Fruit fly (Drosophila melanogaster) whole organism, wandering third instar larva: Measurements from ENCODE around the gene CG3597.

Experiments
- Abd-B ChIP-seq: fragments of >200 bp; optimal IDR thresholded peaks from 2 replicates; lab custom pipeline; 2017; ENCODE audit warnings: missing biosample characterization, missing genetic modification characterization
- CG32264 ChIP-seq: fragments of 200-800 bp; sonication (Bioruptor generic); optimal IDR thresholded peaks from 2 replicates; lab custom pipeline; 2016; ENCODE audit warnings: missing biosample characterization, missing genetic modification characterization
- CG9705 ChIP-seq: fragments of 200-800 bp; sonication (Bioruptor generic); optimal IDR thresholded peaks from 2 replicates; lab custom pipeline; 2018; ENCODE audit warnings: missing biosample characterization, mild to moderate bottlenecking, missing genetic modification characterization
- CrebA ChIP-seq: fragments of 200-800 bp; sonication (Bioruptor generic); optimal IDR thresholded peaks from 2 replicates; lab custom pipeline; 2016; ENCODE audit warnings: missing biosample characterization, mild to moderate bottlenecking, missing genetic modification characterization, borderline replicate concordance
- Dfd ChIP-seq: fragments of >200 bp; optimal IDR thresholded peaks from 2 replicates; lab custom pipeline; 2017; ENCODE audit warnings: missing biosample characterization, missing genetic modification characterization
- Dif ChIP-seq: fragments of 200-275, 200-300 bp; sonication (Bioruptor generic); optimal IDR thresholded peaks from 2 replicates; lab custom pipeline; 2018; ENCODE audit warnings: missing biosample characterization, missing genetic modification characterization; ENCODE audit not compliant: partially characterized antibody
- GATAd ChIP-seq: sonication (Bioruptor generic); optimal IDR thresholded peaks from 2 replicates; lab custom pipeline; 2016; ENCODE audit warnings: missing biosample characterization, missing genetic modification characterization
- HLH106 ChIP-seq: fragments of 200-800 bp; optimal IDR thresholded peaks from 3 replicates; lab custom pipeline; 2019; ENCODE audit warnings: missing biosample characterization, mild to moderate bottlenecking, missing genetic modification characterization, moderate library complexity
- Hnf4 ChIP-seq: fragments of 200-800 bp; sonication (Bioruptor generic); optimal IDR thresholded peaks from 2 replicates; lab custom pipeline; 2016; ENCODE audit warnings: missing biosample characterization, mild to moderate bottlenecking, missing genetic modification characterization
- Hr83 ChIP-seq: fragments of 200-300 bp; sonication (Bioruptor generic); optimal IDR thresholded peaks from 2 replicates; lab custom pipeline; 2016; ENCODE audit warnings: missing biosample characterization, mild to moderate bottlenecking, missing genetic modification characterization, moderate library complexity; ENCODE audit not compliant: poor library complexity, severe bottlenecking
- Jra ChIP-seq: sonication (Bioruptor generic); optimal IDR thresholded peaks from 2 replicates; lab custom pipeline; 2016; ENCODE audit warnings: missing biosample characterization, missing genetic modification characterization
- Myc ChIP-seq: fragments of >200 bp; optimal IDR thresholded peaks from 2 replicates; lab custom pipeline; 2017
- N ChIP-seq: fragments of >200 bp; optimal IDR thresholded peaks from 2 replicates; lab custom pipeline; 2018; ENCODE audit warnings: missing biosample characterization, missing external identifiers, missing genetic modification characterization
- OdsH ChIP-seq: fragments of 200-800 bp; sonication (Bioruptor generic); optimal IDR thresholded peaks from 2 replicates; lab custom pipeline; 2016; ENCODE audit warnings: missing biosample characterization, mild to moderate bottlenecking, missing genetic modification characterization
- Rel ChIP-seq, 2 experiments: fragments of 200-800 bp; sonication (Bioruptor generic) in 1 of 2; optimal IDR thresholded peaks; 2 replicates in 1 of 2; 3 replicates in 1 of 2; lab custom pipeline; 2016 to 2019; ENCODE audit warnings: mild to moderate bottlenecking in 2 of 2, missing biosample characterization in 2 of 2, missing genetic modification characterization in 2 of 2, moderate library complexity in 1 of 2
- Sp1 ChIP-seq: fragments of 200-800 bp; sonication (Bioruptor generic); optimal IDR thresholded peaks from 3 replicates; lab custom pipeline; 2019; ENCODE audit warnings: missing biosample characterization, mild to moderate bottlenecking, missing genetic modification characterization, moderate library complexity
- Vsx2 ChIP-seq: fragments of 200-300, 225-300 bp; sonication (Bioruptor generic); optimal IDR thresholded peaks from 2 replicates; lab custom pipeline; 2018; ENCODE audit warnings: missing biosample characterization, missing genetic modification characterization; ENCODE audit not compliant: partially characterized antibody
- br ChIP-seq: fragments of 200-800 bp; sonication (Bioruptor generic); optimal IDR thresholded peaks from 2 replicates; lab custom pipeline; 2016; ENCODE audit warnings: missing biosample characterization, missing genetic modification characterization
- brk ChIP-seq: fragments of 200-800 bp; sonication (Bioruptor generic); optimal IDR thresholded peaks from 2 replicates; lab custom pipeline; 2016; ENCODE audit warnings: missing biosample characterization, mild to moderate bottlenecking, missing genetic modification characterization
- dl ChIP-seq, 2 experiments: fragments of 175-275, 200-275 bp in 1 of 2; fragments of 200-275 bp in 1 of 2; sonication (Bioruptor generic); optimal IDR thresholded peaks; lab custom pipeline; 2018; ENCODE audit warnings: mild to moderate bottlenecking in 2 of 2, missing biosample characterization in 2 of 2, missing genetic modification characterization in 2 of 2, moderate library complexity in 2 of 2; ENCODE audit not compliant: partially characterized antibody in 2 of 2, insufficient read depth in 1 of 2
- dmrt93B ChIP-seq: fragments of 200-800 bp; sonication (Bioruptor generic); optimal IDR thresholded peaks from 2 replicates; lab custom pipeline; 2018; ENCODE audit warnings: missing biosample characterization, mild to moderate bottlenecking, missing genetic modification characterization
- ey ChIP-seq: fragments of 200-800 bp; sonication (Bioruptor generic); optimal IDR thresholded peaks from 2 replicates; lab custom pipeline; 2016; ENCODE audit warnings: missing biosample characterization, missing genetic modification characterization
- foxo ChIP-seq, 2 experiments: fragments of 200-800 bp; sonication (Bioruptor generic); optimal IDR thresholded peaks; 2 replicates in 1 of 2; 3 replicates in 1 of 2; lab custom pipeline; 2016 to 2017; ENCODE audit warnings: missing biosample characterization in 2 of 2, missing genetic modification characterization in 2 of 2
- fru ChIP-seq: fragments of 200-800 bp; sonication (Bioruptor generic); optimal IDR thresholded peaks from 3 replicates; lab custom pipeline; 2016; ENCODE audit warnings: missing biosample characterization, mild to moderate bottlenecking, missing genetic modification characterization
- h ChIP-seq: fragments of 200-800 bp; sonication (Bioruptor generic); optimal IDR thresholded peaks from 3 replicates; lab custom pipeline; 2016; ENCODE audit warnings: missing biosample characterization, mild to moderate bottlenecking, missing genetic modification characterization
- jim ChIP-seq: fragments of 175-275, 200-325 bp; sonication (Bioruptor generic); optimal IDR thresholded peaks from 2 replicates; lab custom pipeline; 2016; ENCODE audit warnings: missing biosample characterization, mild to moderate bottlenecking, missing genetic modification characterization
- lola ChIP-seq: fragments of >200 bp; optimal IDR thresholded peaks from 2 replicates; lab custom pipeline; 2017; ENCODE audit warnings: missing biosample characterization, missing genetic modification characterization
- pan ChIP-seq: fragments of >200 bp; optimal IDR thresholded peaks from 2 replicates; lab custom pipeline; 2017
- psq ChIP-seq: fragments of 200-800 bp; sonication (Bioruptor generic); optimal IDR thresholded peaks from 3 replicates; lab custom pipeline; 2017; ENCODE audit warnings: missing biosample characterization, mild to moderate bottlenecking, missing genetic modification characterization, moderate library complexity
- rgr ChIP-seq: fragments of 200-800 bp; sonication (Bioruptor generic); optimal IDR thresholded peaks from 3 replicates; lab custom pipeline; 2016; ENCODE audit warnings: missing biosample characterization, mild to moderate bottlenecking, missing genetic modification characterization
- sage ChIP-seq: fragments of 200-800 bp; sonication (Bioruptor generic); optimal IDR thresholded peaks from 2 replicates; lab custom pipeline; 2016; ENCODE audit warnings: missing biosample characterization, mild to moderate bottlenecking, missing genetic modification characterization
- sv ChIP-seq: fragments of 200-800 bp; sonication (Bioruptor generic); optimal IDR thresholded peaks from 3 replicates; lab custom pipeline; 2016; ENCODE audit warnings: missing biosample characterization, missing genetic modification characterization
- tai ChIP-seq: sonication (Bioruptor generic); optimal IDR thresholded peaks from 2 replicates; lab custom pipeline; 2016; ENCODE audit warnings: missing biosample characterization, missing genetic modification characterization
- usp ChIP-seq: fragments of >200 bp; optimal IDR thresholded peaks from 2 replicates; lab custom pipeline; 2017; ENCODE audit warnings: missing biosample characterization, missing genetic modification characterization
- woc ChIP-seq: sonication (Bioruptor generic); optimal IDR thresholded peaks from 2 replicates; lab custom pipeline; 2016; ENCODE audit warnings: missing biosample characterization, mild to moderate bottlenecking, missing genetic modification characterization

CG3597 gene

dm6 chr2L:2363626-2364147 is 7.6 kb downstream of the CG3597 start (continued):
- TF ChIP-seq sv (GFP tag; lab: Kevin White, UChicago), result peak; percentile 85
- TF ChIP-seq GATAd (GFP tag; lab: Kevin White, UChicago), result no peak
- TF ChIP-seq tai (GFP tag; lab: Kevin White, UChicago), result no peak
- peak; percentile 93 for TF ChIP-seq fru (GFP tag; lab: Kevin White, UChicago)
- TF ChIP-seq lola, result no peak
- no peak for TF ChIP-seq N (GFP tag; lab: Kevin White, UChicago)
- peak in 1 of 2 experiments; percentile 95 for TF ChIP-seq foxo (GFP tag; optimal IDR thresholded peaks at IDR 0.05; lab: Kevin White, UChicago)
- peak; percentile 91 for TF ChIP-seq ey (GFP tag; lab: Kevin White, UChicago)
- TF ChIP-seq Dif (GFP tag; lab: Kevin White, UChicago), result no peak
- no peak for TF ChIP-seq Vsx2 (GFP tag; lab: Kevin White, UChicago)
- TF ChIP-seq rgr (GFP tag; lab: Kevin White, UChicago), result peak; percentile 96

- no peak for TF ChIP-seq foxo (GFP tag; optimal IDR thresholded peaks at IDR 0.05; lab: Kevin White, UChicago)
- TF ChIP-seq CG32264 (GFP tag; lab: Kevin White, UChicago), result no peak
- peak; percentile 29 for TF ChIP-seq h (GFP tag; lab: Kevin White, UChicago)
- TF ChIP-seq usp (GFP tag; lab: Kevin White, UChicago), result no peak
- peak; percentile 86 for TF ChIP-seq Hnf4 (GFP tag; lab: Kevin White, UChicago)
- TF ChIP-seq Vsx2 (GFP tag; lab: Kevin White, UChicago), result no peak
- TF ChIP-seq dmrt93B, result no peak
- no peak for TF ChIP-seq Rel (GFP tag; optimal IDR thresholded peaks at IDR 0.05; lab: Kevin White, UChicago)
- peak; percentile 36 for TF ChIP-seq Rel (tag; optimal IDR thresholded peaks at IDR 0.05; lab: Kevin White, UChicago)
- TF ChIP-seq Sp1, result no peak
- TF ChIP-seq woc, result no peak
- no peak for TF ChIP-seq OdsH (GFP tag; lab: Kevin White, UChicago)
- TF ChIP-seq Jra (GFP tag; lab: Kevin White, UChicago), result no peak
- peak; percentile 70 for TF ChIP-seq fru (GFP tag; lab: Kevin White, UChicago)
These were observed 8.4 kb downstream of the CG3597 start for dm6 chr2L:2362808-2363394.

DNA sequence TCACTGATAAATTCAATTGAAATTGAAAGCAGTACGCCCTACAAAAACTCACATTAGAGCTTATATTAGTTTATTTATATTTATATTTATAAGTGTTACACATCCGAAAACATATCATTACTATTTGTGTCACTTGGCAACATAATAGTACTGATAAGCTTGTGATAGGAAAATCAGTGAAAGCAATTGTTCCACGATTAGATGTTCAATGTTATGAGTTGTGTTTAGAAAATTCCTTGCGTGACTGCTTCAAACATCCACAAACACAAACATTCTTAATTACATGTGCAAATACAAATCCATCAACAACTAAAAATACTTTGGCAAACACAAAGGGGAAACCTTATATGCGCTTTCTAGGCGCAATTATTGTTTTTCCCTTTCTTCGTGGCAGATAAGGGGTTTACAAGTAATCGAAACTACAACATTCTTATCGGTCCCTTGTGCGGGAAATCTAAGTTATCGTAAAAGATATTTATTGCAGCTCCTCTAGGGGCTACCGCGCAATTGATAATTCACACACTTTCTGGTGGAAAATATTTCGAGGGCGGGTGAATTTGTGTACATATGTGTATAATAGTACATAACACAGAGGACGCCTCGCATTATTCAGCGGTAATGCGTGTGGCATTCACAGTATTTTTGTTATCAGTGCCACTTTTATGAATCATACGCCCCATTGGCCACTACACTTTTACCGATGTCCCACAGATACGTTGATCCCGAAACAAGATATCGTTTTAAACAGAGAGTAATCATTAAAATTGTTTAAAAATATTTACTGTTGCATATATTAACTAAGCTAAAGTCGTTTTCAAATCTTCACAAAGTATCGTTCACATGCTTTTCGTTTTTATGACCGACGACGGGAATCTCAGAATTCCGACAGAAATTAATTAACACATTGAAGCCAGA is 9.2 kb downstream of the CG3597 start:
- peak; percentile 11 for TF ChIP-seq tai (GFP tag; lab: Kevin White, UChicago)
- no peak for TF ChIP-seq OdsH (GFP tag; lab: Kevin White, UChicago)
- no peak for TF ChIP-seq Rel (GFP tag; optimal IDR thresholded peaks at IDR 0.05; lab: Kevin White, UChicago)
- peak; percentile 37 for TF ChIP-seq Rel (tag; optimal IDR thresholded peaks at IDR 0.05; lab: Kevin White, UChicago)

DNA sequence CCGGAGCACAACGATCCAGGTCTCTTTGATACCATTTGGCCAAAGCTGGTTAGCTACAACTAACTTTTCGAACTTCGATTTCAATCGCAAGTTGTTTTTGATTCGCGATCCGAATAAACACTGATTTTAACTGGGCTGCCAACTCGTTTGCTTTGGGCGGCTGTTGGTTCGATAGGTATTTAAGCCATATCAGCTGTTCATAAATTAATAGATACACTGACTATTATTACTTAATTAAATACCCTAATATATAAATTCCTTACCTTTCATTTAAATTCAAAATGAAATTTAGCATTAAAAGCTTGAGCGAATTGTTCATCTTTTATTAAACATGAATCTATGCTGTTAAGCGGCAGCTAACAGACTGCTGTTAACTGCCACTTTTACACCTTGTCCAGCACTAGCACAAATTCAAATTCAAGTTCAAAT is 14.1 kb downstream of the CG3597 start, which contains the start of gene CG9967:
Gene CG9967, minus strand, starts transcription at position 129 of the 429 bp plus-strand sequence.
- TF ChIP-seq Hr83 (GFP tag; lab: Kevin White, UChicago) (no peak), dmrt93B (no peak), CrebA (GFP tag; lab: Kevin White, UChicago) (no peak), tai (GFP tag; lab: Kevin White, UChicago) (no peak), CG32264 (GFP tag; lab: Kevin White, UChicago) (no peak), CG9705 (GFP tag; lab: Kevin White, UChicago) (peak; percentile 21), pan (lab: Kevin White, UChicago) (no peak), lola (no peak), N (GFP tag; lab: Kevin White, UChicago) (no peak), Myc (lab: Kevin White, UChicago) (no peak), sage (GFP tag; lab: Kevin White, UChicago) (no peak), OdsH (GFP tag; lab: Kevin White, UChicago) (peak; percentile 7), dl (GFP tag; optimal IDR thresholded peaks at IDR 0.05; lab: Kevin White, UChicago; ENCODE audit: insufficient read depth in 1 of 2, partially characterized antibody in 2 of 2) (no peak), br (GFP tag; lab: Kevin White, UChicago) (no peak), Dif (GFP tag; lab: Kevin White, UChicago) (no peak), usp (GFP tag; lab: Kevin White, UChicago) (no peak), sv (GFP tag; lab: Kevin White, UChicago) (no peak), jim (no peak), Dfd (no peak), brk (no peak), woc (no peak), ey (GFP tag; lab: Kevin White, UChicago) (no peak), Abd-B (GFP tag; lab: Kevin White, UChicago) (no peak), Jra (GFP tag; lab: Kevin White, UChicago) (peak; percentile 5), GATAd (GFP tag; lab: Kevin White, UChicago) (no peak), Sp1 (no peak), h (GFP tag; lab: Kevin White, UChicago) (peak; percentile 55), foxo (GFP tag; optimal IDR thresholded peaks at IDR 0.05; lab: Kevin White, UChicago) (peak in 1 of 2 experiments; percentile 26), HLH106 (tag; lab: Kevin White, UChicago) (peak; percentile 23), Vsx2 (GFP tag; lab: Kevin White, UChicago) (no peak), Rel (GFP tag; optimal IDR thresholded peaks at IDR 0.05; lab: Kevin White, UChicago) (no peak), Rel (tag; optimal IDR thresholded peaks at IDR 0.05; lab: Kevin White, UChicago) (no peak), psq (no peak)
